Worm (Caenorhabditis elegans) whole organism, L2 larva: Measurements from ENCODE around the gene mrps-18B.

Source experiments
- C34F6.9 ChIP-seq: fragments of 150-350 bp; optimal IDR thresholded peaks from 2 replicates; lab custom pipeline; 2014; ENCODE audit warnings: missing biosample characterization, missing genetic modification characterization
- R02D3.7 ChIP-seq: fragments of 150-350 bp; optimal IDR thresholded peaks from 2 replicates; lab custom pipeline; 2014; ENCODE audit warnings: missing biosample characterization, missing genetic modification characterization
- Y55F3AM.14 ChIP-seq: fragments of 200-800 bp; sonication (Bioruptor generic); optimal IDR thresholded peaks from 2 replicates; lab custom pipeline; 2018; ENCODE audit warnings: mild to moderate bottlenecking, missing genetic modification characterization, missing compliant biosample characterization
- ZK546.5 ChIP-seq: sonication (generic microtip); optimal IDR thresholded peaks from 2 replicates; lab custom pipeline; 2017; ENCODE audit warnings: missing biosample characterization, missing genetic modification characterization
- alr-1 ChIP-seq: fragments of 150-350 bp; optimal IDR thresholded peaks from 2 replicates; lab custom pipeline; 2014; ENCODE audit warnings: missing biosample characterization, missing genetic modification characterization
- aly-2 ChIP-seq: fragments of 150-350 bp; optimal IDR thresholded peaks from 2 replicates; lab custom pipeline; 2014; ENCODE audit warnings: missing biosample characterization, missing genetic modification characterization
- ama-1 ChIP-seq: fragments of 150-350 bp; optimal IDR thresholded peaks from 2 replicates; lab custom pipeline; 2018; ENCODE audit warnings: inconsistent platforms
- blmp-1 ChIP-seq: sonication (generic microtip); optimal IDR thresholded peaks from 2 replicates; lab custom pipeline; 2017; ENCODE audit warnings: missing genetic modification characterization, mild to moderate bottlenecking, missing compliant biosample characterization, antibody characterized with exemption, moderate library complexity; ENCODE audit not compliant: insufficient read depth
- ceh-16 ChIP-seq: fragments of 150-350 bp; optimal IDR thresholded peaks from 2 replicates; lab custom pipeline; 2014; ENCODE audit warnings: missing biosample characterization, missing genetic modification characterization
- ceh-82 ChIP-seq: fragments of 150-350 bp; optimal IDR thresholded peaks from 2 replicates; lab custom pipeline; 2014; ENCODE audit warnings: missing biosample characterization, missing genetic modification characterization
- crh-2 ChIP-seq: sonication (generic microtip); optimal IDR thresholded peaks from 2 replicates; lab custom pipeline; 2017; ENCODE audit warnings: missing biosample characterization, missing genetic modification characterization
- dmd-4 ChIP-seq: sonication (generic microtip); optimal IDR thresholded peaks from 2 replicates; lab custom pipeline; 2017; ENCODE audit warnings: missing biosample characterization, missing genetic modification characterization
- egl-27 ChIP-seq: sonication (generic microtip); optimal IDR thresholded peaks from 3 replicates; lab custom pipeline; 2017; ENCODE audit warnings: missing biosample characterization, missing genetic modification reagents, missing genetic modification characterization
- fos-1 ChIP-seq: fragments of 150-350 bp; optimal IDR thresholded peaks from 2 replicates; lab custom pipeline; 2014; ENCODE audit warnings: missing biosample characterization, missing genetic modification characterization
- gmeb-1 ChIP-seq: fragments of 150-350 bp; optimal IDR thresholded peaks from 2 replicates; lab custom pipeline; 2014; ENCODE audit warnings: missing biosample characterization, missing genetic modification characterization
- lin-11 ChIP-seq: fragments of 150-350 bp; sonication (generic microtip); optimal IDR thresholded peaks from 2 replicates; lab custom pipeline; 2014; ENCODE audit warnings: missing biosample characterization, missing genetic modification characterization, inconsistent platforms, mixed read lengths
- lin-13 ChIP-seq: fragments of 150-350 bp; optimal IDR thresholded peaks from 2 replicates; lab custom pipeline; 2014; ENCODE audit warnings: missing biosample characterization, missing genetic modification reagents, missing genetic modification characterization
- lin-39 ChIP-seq: fragments of 150-350 bp; optimal IDR thresholded peaks from 2 replicates; lab custom pipeline; 2014; ENCODE audit warnings: missing biosample characterization, missing genetic modification reagents, missing genetic modification characterization
- lsy-2 ChIP-seq, 2 experiments: fragments of 150-350 bp in 1 of 2; sonication (generic microtip) in 1 of 2; optimal IDR thresholded peaks; 2 replicates each; lab custom pipeline; 2014 to 2017; ENCODE audit warnings: missing biosample characterization in 2 of 2, missing genetic modification characterization in 2 of 2
- mab-5 ChIP-seq: fragments of 150-350 bp; optimal IDR thresholded peaks from 2 replicates; lab custom pipeline; 2014; ENCODE audit warnings: missing biosample characterization, missing genetic modification characterization
- mbf-1 ChIP-seq: sonication (generic microtip); optimal IDR thresholded peaks from 2 replicates; lab custom pipeline; 2017; ENCODE audit warnings: missing biosample characterization, missing genetic modification characterization
- mdl-1 ChIP-seq, 2 experiments: fragments of 150-350 bp in 1 of 2; sonication (generic microtip) in 1 of 2; optimal IDR thresholded peaks; 2 replicates each; lab custom pipeline; 2017; ENCODE audit warnings: missing biosample characterization in 2 of 2, missing genetic modification characterization in 2 of 2
- nhr-11 ChIP-seq: fragments of 150-350 bp; optimal IDR thresholded peaks from 2 replicates; lab custom pipeline; 2014; ENCODE audit warnings: missing biosample characterization, missing genetic modification characterization
- nhr-12 ChIP-seq: fragments of 150-350 bp; optimal IDR thresholded peaks from 2 replicates; lab custom pipeline; 2014; ENCODE audit warnings: missing biosample characterization, missing genetic modification characterization
- nhr-21 ChIP-seq: fragments of 150-350 bp; optimal IDR thresholded peaks from 2 replicates; lab custom pipeline; 2014; ENCODE audit warnings: missing biosample characterization, missing genetic modification characterization
- nhr-23 ChIP-seq: fragments of 150-350 bp; optimal IDR thresholded peaks from 2 replicates; lab custom pipeline; 2014; ENCODE audit warnings: missing biosample characterization, missing genetic modification reagents, missing genetic modification characterization
- nhr-25 ChIP-seq: fragments of 150-350 bp; sonication (generic microtip); optimal IDR thresholded peaks from 3 replicates; lab custom pipeline; 2014; ENCODE audit warnings: missing biosample characterization, missing genetic modification characterization
- nhr-77 ChIP-seq: fragments of 150-350 bp; optimal IDR thresholded peaks from 2 replicates; lab custom pipeline; 2014; ENCODE audit warnings: missing biosample characterization, missing genetic modification characterization
- peb-1 ChIP-seq: fragments of 150-350 bp; optimal IDR thresholded peaks from 2 replicates; lab custom pipeline; 2014; ENCODE audit warnings: missing biosample characterization, missing genetic modification characterization
- sem-4 ChIP-seq: fragments of 150-350 bp; optimal IDR thresholded peaks from 2 replicates; lab custom pipeline; 2014; ENCODE audit warnings: missing biosample characterization, missing genetic modification reagents, missing genetic modification characterization
- sma-3 ChIP-seq: sonication (generic microtip); optimal IDR thresholded peaks from 2 replicates; lab custom pipeline; 2016; ENCODE audit warnings: missing genetic modification reagents, missing genetic modification characterization, missing compliant biosample characterization
- sma-9 ChIP-seq, 2 experiments: fragments of 150-350 bp in 1 of 2; sonication (generic microtip) in 1 of 2; optimal IDR thresholded peaks; 2 replicates each; lab custom pipeline; 2014 to 2016; ENCODE audit warnings: missing genetic modification characterization in 2 of 2, mild to moderate bottlenecking in 1 of 2, missing biosample characterization in 1 of 2, missing compliant biosample characterization in 1 of 2, missing genetic modification reagents in 1 of 2, moderate library complexity in 1 of 2
- snpc-4 ChIP-seq: fragments of 150-350 bp; optimal IDR thresholded peaks from 2 replicates; lab custom pipeline; 2014; ENCODE audit warnings: missing biosample characterization, missing genetic modification characterization
- unc-39 ChIP-seq: fragments of 150-350 bp; optimal IDR thresholded peaks from 2 replicates; lab custom pipeline; 2014; ENCODE audit warnings: missing biosample characterization, missing genetic modification characterization
- unc-55 ChIP-seq: fragments of 150-350 bp; sonication (generic microtip); optimal IDR thresholded peaks from 3 replicates; lab custom pipeline; 2014; ENCODE audit warnings: missing biosample characterization, missing genetic modification reagents, missing genetic modification characterization
- zag-1 ChIP-seq: fragments of 150-350 bp; optimal IDR thresholded peaks from 2 replicates; lab custom pipeline; 2014; ENCODE audit warnings: missing biosample characterization, missing genetic modification characterization
- ztf-1 ChIP-seq: fragments of 200-800 bp; sonication (Bioruptor generic); conservative IDR thresholded peaks from 2 replicates; pipeline ENCODE4 v1.3.6; 2022; ENCODE audit warnings: missing genetic modification characterization, missing compliant biosample characterization
- ztf-11 ChIP-seq: sonication (generic microtip); optimal IDR thresholded peaks from 2 replicates; lab custom pipeline; 2017; ENCODE audit warnings: missing biosample characterization, missing genetic modification characterization
- ztf-4 ChIP-seq: fragments of 150-350 bp; optimal IDR thresholded peaks from 2 replicates; lab custom pipeline; 2014; ENCODE audit warnings: missing biosample characterization, missing genetic modification characterization

Gene mrps-18B

ce11 chrII:8504074-8504724 lies 21.3 kb upstream of the mrps-18B start:
- peak; percentile 28 for TF ChIP-seq crh-2 (tag; lab: Kevin White, UChicago)
- TF ChIP-seq lin-13 (GFP tag; lab: Kevin White, UChicago) = no peak
- TF ChIP-seq ceh-82 (tag; lab: Kevin White, UChicago) = no peak
- peak in 1 of 2 experiments; percentile 0 for TF ChIP-seq lsy-2 (tag; optimal IDR thresholded peaks at IDR 0.05; lab: Kevin White, UChicago)
- peak; percentile 19 for TF ChIP-seq fos-1 (tag; lab: Kevin White, UChicago)

- TF ChIP-seq aly-2 (no peak), fos-1 (tag; lab: Kevin White, UChicago) (peak; percentile 51)
Measured at ce11 chrII:8506759-8507158, 18.7 kb upstream of the mrps-18B start.

ce11 chrII:8508956-8509355 lies 16.5 kb upstream of the mrps-18B start, which contains the start of gene T13H5.1:
Gene T13H5.1 (minus strand): TSS chrII:8509056.
- TF ChIP-seq ceh-16 (tag; lab: Kevin White, UChicago) = no peak
- no peak for TF ChIP-seq ztf-11
- TF ChIP-seq, all 48 proteins: peak for 0

- TF ChIP-seq sma-9 (GFP tag; optimal IDR thresholded peaks at IDR 0.05; lab: Kevin White, UChicago) (peak; percentile 48), sma-9 (tag; optimal IDR thresholded peaks at IDR 0.05; lab: Kevin White, UChicago) (no peak), sma-3 (GFP tag; lab: Kevin White, UChicago) (no peak), crh-2 (tag; lab: Kevin White, UChicago) (peak; percentile 2), fos-1 (tag; lab: Kevin White, UChicago) (peak; percentile 31), gmeb-1 (peak; percentile 31)
Measured at ce11 chrII:8514729-8515128, 10.8 kb upstream of the mrps-18B start, which contains the start of gene ctg-2. Gene ctg-2 (plus strand): TSS chrII:8515054.

ce11 chrII:8515521-8515920 lies 10.0 kb upstream of the mrps-18B start:
- TF ChIP-seq blmp-1 (tag; lab: Kevin White, UChicago) (no peak), lin-13 (GFP tag; lab: Kevin White, UChicago) (no peak), R02D3.7 (tag; lab: Kevin White, UChicago) (no peak), unc-55 (GFP tag; lab: Kevin White, UChicago) (no peak), peb-1 (tag; lab: Kevin White, UChicago) (no peak), gmeb-1 (no peak), ztf-4 (tag; lab: Kevin White, UChicago) (no peak), lin-11 (tag; lab: Kevin White, UChicago) (no peak), sma-9 (GFP tag; optimal IDR thresholded peaks at IDR 0.05; lab: Kevin White, UChicago) (peak; percentile 33), sma-9 (tag; optimal IDR thresholded peaks at IDR 0.05; lab: Kevin White, UChicago) (no peak), nhr-12 (no peak), ama-1 (no peak), fos-1 (tag; lab: Kevin White, UChicago) (peak; percentile 92)

ce11 chrII:8516783-8517182 lies 8.7 kb upstream of the mrps-18B start, which contains the start of gene rnh-2:
Gene rnh-2 (plus strand): TSS chrII:8517150.
- no peak for TF ChIP-seq dmd-4 (tag; lab: Kevin White, UChicago)
- TF ChIP-seq R02D3.7 (tag; lab: Kevin White, UChicago) = no peak
- TF ChIP-seq C34F6.9 (tag; lab: Kevin White, UChicago) = peak; percentile 82
- TF ChIP-seq lsy-2 (tag; optimal IDR thresholded peaks at IDR 0.05; lab: Kevin White, UChicago) = peak; percentile 15 to 94
- TF ChIP-seq zag-1 (tag; lab: Kevin White, UChicago) = no peak
- TF ChIP-seq nhr-77 = no peak
- no peak for TF ChIP-seq mbf-1 (tag; lab: Kevin White, UChicago)
- no peak for TF ChIP-seq nhr-23 (tag; lab: Kevin White, UChicago)
- TF ChIP-seq ceh-16 (tag; lab: Kevin White, UChicago) = no peak
- TF ChIP-seq nhr-12 = no peak
- no peak for TF ChIP-seq lin-39
- TF ChIP-seq Y55F3AM.14 (GFP tag; lab: Kevin White, UChicago) = no peak
- no peak for TF ChIP-seq mdl-1 (tag; optimal IDR thresholded peaks at IDR 0.05; lab: Kevin White, UChicago)
- no peak for TF ChIP-seq unc-39 (tag; lab: Kevin White, UChicago)
- no peak for TF ChIP-seq ztf-11
- no peak for TF ChIP-seq aly-2
- TF ChIP-seq sem-4 (tag; lab: Kevin White, UChicago) = peak; percentile 18
- TF ChIP-seq sma-3 (GFP tag; lab: Kevin White, UChicago) = peak; percentile 66
- no peak for TF ChIP-seq lin-11 (tag; lab: Kevin White, UChicago)
- TF ChIP-seq mab-5 = no peak
- no peak for TF ChIP-seq ceh-82 (tag; lab: Kevin White, UChicago)
- TF ChIP-seq snpc-4 (tag; lab: Kevin White, UChicago) = no peak
- TF ChIP-seq egl-27 = no peak
- TF ChIP-seq ztf-1 (GFP tag; lab: Robert Waterston, UW) = no peak
- no peak for TF ChIP-seq peb-1 (tag; lab: Kevin White, UChicago)
- TF ChIP-seq nhr-11 (tag; lab: Kevin White, UChicago) = no peak
- TF ChIP-seq nhr-25 = no peak
- TF ChIP-seq blmp-1 (tag; lab: Kevin White, UChicago) = no peak
- peak; percentile 86 for TF ChIP-seq unc-55 (GFP tag; lab: Kevin White, UChicago)
- peak; percentile 5 for TF ChIP-seq nhr-21
- no peak for TF ChIP-seq ZK546.5 (tag; lab: Kevin White, UChicago)
- no peak for TF ChIP-seq alr-1
